Worm (Caenorhabditis elegans) whole organism, L2 larva: ENCODE results near the gene clu-1.
A peak's percentile ranks its signal among the peaks of the same experiment; 100 is the strongest.

Experiments
- C34F6.9 ChIP-seq: fragments of 150-350 bp; optimal IDR thresholded peaks from 2 replicates; lab custom pipeline; 2014; ENCODE audit warnings: missing biosample characterization, missing genetic modification characterization
- F13H6.1 ChIP-seq: sonication (generic microtip); optimal IDR thresholded peaks from 2 replicates; lab custom pipeline; 2016; ENCODE audit warnings: missing genetic modification characterization, missing compliant biosample characterization
- R02D3.7 ChIP-seq: fragments of 150-350 bp; optimal IDR thresholded peaks from 2 replicates; lab custom pipeline; 2014; ENCODE audit warnings: missing biosample characterization, missing genetic modification characterization
- Y55F3AM.14 ChIP-seq: fragments of 200-800 bp; sonication (Bioruptor generic); optimal IDR thresholded peaks from 2 replicates; lab custom pipeline; 2018; ENCODE audit warnings: mild to moderate bottlenecking, missing genetic modification characterization, missing compliant biosample characterization
- ZK546.5 ChIP-seq: sonication (generic microtip); optimal IDR thresholded peaks from 2 replicates; lab custom pipeline; 2017; ENCODE audit warnings: missing biosample characterization, missing genetic modification characterization
- alr-1 ChIP-seq: fragments of 150-350 bp; optimal IDR thresholded peaks from 2 replicates; lab custom pipeline; 2014; ENCODE audit warnings: missing biosample characterization, missing genetic modification characterization
- aly-2 ChIP-seq: fragments of 150-350 bp; optimal IDR thresholded peaks from 2 replicates; lab custom pipeline; 2014; ENCODE audit warnings: missing biosample characterization, missing genetic modification characterization
- ama-1 ChIP-seq: fragments of 150-350 bp; optimal IDR thresholded peaks from 2 replicates; lab custom pipeline; 2018; ENCODE audit warnings: inconsistent platforms
- blmp-1 ChIP-seq: sonication (generic microtip); optimal IDR thresholded peaks from 2 replicates; lab custom pipeline; 2017; ENCODE audit warnings: missing genetic modification characterization, mild to moderate bottlenecking, missing compliant biosample characterization, antibody characterized with exemption, moderate library complexity; ENCODE audit not compliant: insufficient read depth
- ceh-16 ChIP-seq: fragments of 150-350 bp; optimal IDR thresholded peaks from 2 replicates; lab custom pipeline; 2014; ENCODE audit warnings: missing biosample characterization, missing genetic modification characterization
- crh-2 ChIP-seq: sonication (generic microtip); optimal IDR thresholded peaks from 2 replicates; lab custom pipeline; 2017; ENCODE audit warnings: missing biosample characterization, missing genetic modification characterization
- elt-1 ChIP-seq: fragments of 150-350 bp; optimal IDR thresholded peaks from 2 replicates; lab custom pipeline; 2014; ENCODE audit warnings: missing biosample characterization, missing genetic modification characterization
- elt-3 ChIP-seq: sonication (generic microtip); optimal IDR thresholded peaks from 2 replicates; lab custom pipeline; 2017; ENCODE audit warnings: missing biosample characterization, missing genetic modification characterization
- fos-1 ChIP-seq: fragments of 150-350 bp; optimal IDR thresholded peaks from 2 replicates; lab custom pipeline; 2014; ENCODE audit warnings: missing biosample characterization, missing genetic modification characterization
- gmeb-1 ChIP-seq: fragments of 150-350 bp; optimal IDR thresholded peaks from 2 replicates; lab custom pipeline; 2014; ENCODE audit warnings: missing biosample characterization, missing genetic modification characterization
- lin-11 ChIP-seq: fragments of 150-350 bp; sonication (generic microtip); optimal IDR thresholded peaks from 2 replicates; lab custom pipeline; 2014; ENCODE audit warnings: missing biosample characterization, missing genetic modification characterization, inconsistent platforms, mixed read lengths
- lin-13 ChIP-seq: fragments of 150-350 bp; optimal IDR thresholded peaks from 2 replicates; lab custom pipeline; 2014; ENCODE audit warnings: missing biosample characterization, missing genetic modification reagents, missing genetic modification characterization
- lin-39 ChIP-seq: fragments of 150-350 bp; optimal IDR thresholded peaks from 2 replicates; lab custom pipeline; 2014; ENCODE audit warnings: missing biosample characterization, missing genetic modification reagents, missing genetic modification characterization
- lsy-2 ChIP-seq, 2 experiments: fragments of 150-350 bp in 1 of 2; sonication (generic microtip) in 1 of 2; optimal IDR thresholded peaks; 2 replicates each; lab custom pipeline; 2014 to 2017; ENCODE audit warnings: missing biosample characterization in 2 of 2, missing genetic modification characterization in 2 of 2
- mab-5 ChIP-seq: fragments of 150-350 bp; optimal IDR thresholded peaks from 2 replicates; lab custom pipeline; 2014; ENCODE audit warnings: missing biosample characterization, missing genetic modification characterization
- mbf-1 ChIP-seq: sonication (generic microtip); optimal IDR thresholded peaks from 2 replicates; lab custom pipeline; 2017; ENCODE audit warnings: missing biosample characterization, missing genetic modification characterization
- mdl-1 ChIP-seq, 2 experiments: fragments of 150-350 bp in 1 of 2; sonication (generic microtip) in 1 of 2; optimal IDR thresholded peaks; 2 replicates each; lab custom pipeline; 2017; ENCODE audit warnings: missing biosample characterization in 2 of 2, missing genetic modification characterization in 2 of 2
- nhr-10 ChIP-seq: sonication (generic microtip); optimal IDR thresholded peaks from 2 replicates; lab custom pipeline; 2017; ENCODE audit warnings: missing biosample characterization, missing genetic modification characterization
- nhr-12 ChIP-seq: fragments of 150-350 bp; optimal IDR thresholded peaks from 2 replicates; lab custom pipeline; 2014; ENCODE audit warnings: missing biosample characterization, missing genetic modification characterization
- nhr-129 ChIP-seq: fragments of 150-350 bp; optimal IDR thresholded peaks from 2 replicates; lab custom pipeline; 2014; ENCODE audit warnings: missing biosample characterization, missing genetic modification characterization
- nhr-23 ChIP-seq: fragments of 150-350 bp; optimal IDR thresholded peaks from 2 replicates; lab custom pipeline; 2014; ENCODE audit warnings: missing biosample characterization, missing genetic modification reagents, missing genetic modification characterization
- nhr-237 ChIP-seq: fragments of 150-350 bp; optimal IDR thresholded peaks from 2 replicates; lab custom pipeline; 2014; ENCODE audit warnings: missing biosample characterization, missing genetic modification characterization
- nhr-25 ChIP-seq: fragments of 150-350 bp; sonication (generic microtip); optimal IDR thresholded peaks from 3 replicates; lab custom pipeline; 2014; ENCODE audit warnings: missing biosample characterization, missing genetic modification characterization
- nhr-77 ChIP-seq: fragments of 150-350 bp; optimal IDR thresholded peaks from 2 replicates; lab custom pipeline; 2014; ENCODE audit warnings: missing biosample characterization, missing genetic modification characterization
- sem-4 ChIP-seq: fragments of 150-350 bp; optimal IDR thresholded peaks from 2 replicates; lab custom pipeline; 2014; ENCODE audit warnings: missing biosample characterization, missing genetic modification reagents, missing genetic modification characterization
- skn-1 ChIP-seq: sonication (generic microtip); optimal IDR thresholded peaks from 2 replicates; lab custom pipeline; 2017; ENCODE audit warnings: missing biosample characterization, missing genetic modification characterization
- sma-3 ChIP-seq: sonication (generic microtip); optimal IDR thresholded peaks from 2 replicates; lab custom pipeline; 2016; ENCODE audit warnings: missing genetic modification reagents, missing genetic modification characterization, missing compliant biosample characterization
- sma-9 ChIP-seq, 2 experiments: fragments of 150-350 bp in 1 of 2; sonication (generic microtip) in 1 of 2; optimal IDR thresholded peaks; 2 replicates each; lab custom pipeline; 2014 to 2016; ENCODE audit warnings: missing genetic modification characterization in 2 of 2, mild to moderate bottlenecking in 1 of 2, missing biosample characterization in 1 of 2, missing compliant biosample characterization in 1 of 2, missing genetic modification reagents in 1 of 2, moderate library complexity in 1 of 2
- snpc-4 ChIP-seq: fragments of 150-350 bp; optimal IDR thresholded peaks from 2 replicates; lab custom pipeline; 2014; ENCODE audit warnings: missing biosample characterization, missing genetic modification characterization
- unc-39 ChIP-seq: fragments of 150-350 bp; optimal IDR thresholded peaks from 2 replicates; lab custom pipeline; 2014; ENCODE audit warnings: missing biosample characterization, missing genetic modification characterization
- unc-55 ChIP-seq: fragments of 150-350 bp; sonication (generic microtip); optimal IDR thresholded peaks from 3 replicates; lab custom pipeline; 2014; ENCODE audit warnings: missing biosample characterization, missing genetic modification reagents, missing genetic modification characterization
- unc-62 ChIP-seq: fragments of 150-350 bp; optimal IDR thresholded peaks from 2 replicates; lab custom pipeline; 2014; ENCODE audit warnings: missing biosample characterization, missing genetic modification reagents, missing genetic modification characterization
- zag-1 ChIP-seq: fragments of 150-350 bp; optimal IDR thresholded peaks from 2 replicates; lab custom pipeline; 2014; ENCODE audit warnings: missing biosample characterization, missing genetic modification characterization
- ztf-1 ChIP-seq: fragments of 200-800 bp; sonication (Bioruptor generic); conservative IDR thresholded peaks from 2 replicates; pipeline ENCODE4 v1.3.6; 2022; ENCODE audit warnings: missing genetic modification characterization, missing compliant biosample characterization
- ztf-11 ChIP-seq: sonication (generic microtip); optimal IDR thresholded peaks from 2 replicates; lab custom pipeline; 2017; ENCODE audit warnings: missing biosample characterization, missing genetic modification characterization
- ztf-4 ChIP-seq: fragments of 150-350 bp; optimal IDR thresholded peaks from 2 replicates; lab custom pipeline; 2014; ENCODE audit warnings: missing biosample characterization, missing genetic modification characterization

clu-1 gene

ce11 chrIII:9489798-9490197 lies 31.5 kb downstream of the clu-1 start:
- TF ChIP-seq nhr-237 (tag; lab: Kevin White, UChicago), result no peak
- TF ChIP-seq gmeb-1, result no peak
- TF ChIP-seq ama-1, result no peak
- no peak for TF ChIP-seq ceh-16 (tag; lab: Kevin White, UChicago)
- TF ChIP-seq elt-1 (tag; lab: Kevin White, UChicago), result no peak
- TF ChIP-seq skn-1, result no peak
- TF ChIP-seq nhr-12, result no peak
- no peak for TF ChIP-seq C34F6.9 (tag; lab: Kevin White, UChicago)
- no peak for TF ChIP-seq fos-1 (tag; lab: Kevin White, UChicago)
- TF ChIP-seq R02D3.7, result no peak

DNA sequence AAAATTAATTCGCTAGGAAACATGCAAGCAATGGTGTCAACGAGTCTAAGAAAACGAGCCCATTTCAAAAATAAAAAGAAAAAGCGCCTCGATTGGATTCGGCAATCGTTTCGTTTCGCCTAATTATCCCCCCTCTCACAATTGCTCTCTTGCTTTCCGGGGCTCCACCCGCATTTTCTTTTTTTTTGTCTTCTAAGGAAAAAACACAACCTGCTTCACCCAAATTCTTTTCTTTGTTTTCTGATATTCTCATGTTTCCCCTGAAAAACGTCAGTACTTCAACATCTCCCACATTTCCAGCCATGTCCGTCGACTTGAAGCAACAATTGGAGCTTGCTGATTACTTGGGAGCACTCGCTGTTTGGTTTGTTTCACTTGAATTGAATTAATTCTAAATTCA lies 32.8 kb downstream of the clu-1 start, which contains the start of gene nlp-36:
nlp-36 (plus strand) TSS at position 301 of the 400 bp plus-strand sequence.
- no peak for TF ChIP-seq ZK546.5 (tag; lab: Kevin White, UChicago)
- peak in 1 of 2 experiments; percentile 2 for TF ChIP-seq lsy-2 (tag; optimal IDR thresholded peaks at IDR 0.05; lab: Kevin White, UChicago)

DNA sequence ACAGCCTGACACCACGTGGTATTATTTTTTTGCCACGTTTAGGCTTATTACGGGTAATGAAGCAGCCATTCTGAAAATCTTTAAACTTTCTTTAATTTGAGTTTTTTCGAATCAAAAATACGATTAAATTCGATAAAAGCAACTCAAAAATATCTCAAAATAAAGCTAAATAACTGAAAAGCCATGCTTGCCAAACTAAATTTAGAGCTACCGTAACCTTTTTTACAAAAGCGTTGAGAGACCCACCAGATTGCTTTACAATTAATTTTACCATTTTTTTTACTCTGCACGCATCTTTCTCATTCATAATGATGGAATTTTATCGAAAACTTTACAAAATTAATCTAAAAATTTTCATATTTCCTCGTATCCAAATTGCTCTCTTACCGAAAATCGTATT lies 33.2 kb downstream of the clu-1 start:
- TF ChIP-seq nhr-129 (tag; lab: Kevin White, UChicago), result no peak
- TF ChIP-seq ztf-4 (tag; lab: Kevin White, UChicago), result no peak
- TF ChIP-seq unc-55 (GFP tag; lab: Kevin White, UChicago), result no peak
- no peak for TF ChIP-seq Y55F3AM.14
- TF ChIP-seq C34F6.9 (tag; lab: Kevin White, UChicago), result no peak
- no peak for TF ChIP-seq sma-3 (GFP tag; lab: Kevin White, UChicago)

DNA sequence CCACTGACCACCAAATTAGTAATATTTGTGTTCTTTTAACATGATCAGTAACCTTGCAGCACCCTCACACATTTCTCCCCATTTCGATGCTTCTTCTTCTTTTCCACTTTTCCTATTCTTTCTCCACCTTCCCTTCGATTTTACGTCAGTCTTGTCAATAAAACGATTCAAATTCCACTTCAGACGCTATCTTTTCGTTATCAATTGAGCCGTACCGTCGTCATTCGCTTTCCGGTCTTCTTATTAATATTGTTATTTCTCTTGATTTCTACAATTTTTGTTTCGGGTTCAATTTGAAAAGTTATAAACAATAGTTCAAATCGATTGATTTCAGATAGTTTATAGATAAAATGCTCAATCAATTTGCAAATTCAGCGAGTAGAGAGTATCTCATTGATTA lies 33.8 kb downstream of the clu-1 start:
- TF ChIP-seq gmeb-1 (peak; percentile 2), lin-11 (tag; lab: Kevin White, UChicago) (no peak), fos-1 (tag; lab: Kevin White, UChicago) (peak; percentile 78), alr-1 (tag; lab: Kevin White, UChicago) (no peak), nhr-129 (tag; lab: Kevin White, UChicago) (no peak), unc-39 (tag; lab: Kevin White, UChicago) (no peak), ztf-11 (no peak), lin-39 (tag; lab: Kevin White, UChicago) (no peak), crh-2 (tag; lab: Kevin White, UChicago) (peak; percentile 12), skn-1 (no peak)

DNA sequence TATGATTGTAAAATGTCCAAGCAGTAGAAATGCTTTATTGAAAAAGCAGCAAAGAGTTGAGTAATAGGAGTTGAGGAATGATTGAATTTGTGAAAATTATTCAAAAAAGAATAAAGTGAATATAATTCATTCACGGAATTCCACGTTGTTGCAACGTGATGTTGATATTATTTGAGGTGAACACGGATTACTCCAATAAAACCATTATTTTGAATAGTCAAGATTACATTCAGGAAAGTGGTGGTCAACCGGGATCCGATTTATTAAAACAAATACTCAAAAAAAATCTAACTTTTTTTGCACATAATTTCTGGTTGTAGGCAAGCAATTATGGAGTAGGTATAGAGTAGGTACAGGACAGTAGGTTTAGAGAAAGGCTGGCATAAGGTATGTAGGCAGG lies 35.9 kb downstream of the clu-1 start, which contains the start of gene bre-3:
bre-3 (minus strand) TSS at position 101 of the 400 bp plus-strand sequence.
- no peak for TF ChIP-seq aly-2 (tag; lab: Kevin White, UChicago)

ce11 chrIII:9483716-9484115 lies 37.5 kb downstream of the clu-1 start:
- TF ChIP-seq ama-1 (no peak), crh-2 (tag; lab: Kevin White, UChicago) (no peak), ztf-1 (GFP tag; lab: Robert Waterston, UW) (no peak), sma-9 (GFP tag; optimal IDR thresholded peaks at IDR 0.05; lab: Kevin White, UChicago) (peak; percentile 3), sma-9 (tag; optimal IDR thresholded peaks at IDR 0.05; lab: Kevin White, UChicago) (no peak), ztf-4 (tag; lab: Kevin White, UChicago) (no peak), unc-55 (GFP tag; lab: Kevin White, UChicago) (peak; percentile 61), Y55F3AM.14 (no peak), skn-1 (no peak), nhr-237 (tag; lab: Kevin White, UChicago) (no peak), aly-2 (tag; lab: Kevin White, UChicago) (no peak), mab-5 (no peak), unc-62 (GFP tag; lab: Kevin White, UChicago) (no peak), lin-39 (tag; lab: Kevin White, UChicago) (no peak), nhr-23 (tag; lab: Kevin White, UChicago) (no peak), ZK546.5 (tag; lab: Kevin White, UChicago) (no peak), mbf-1 (tag; lab: Kevin White, UChicago) (no peak), snpc-4 (tag; lab: Kevin White, UChicago) (no peak), nhr-77 (tag; lab: Kevin White, UChicago) (no peak), C34F6.9 (tag; lab: Kevin White, UChicago) (peak; percentile 46), nhr-129 (tag; lab: Kevin White, UChicago) (peak; percentile 63), blmp-1 (tag; lab: Kevin White, UChicago) (no peak), lin-13 (GFP tag; lab: Kevin White, UChicago) (no peak), lsy-2 (tag; optimal IDR thresholded peaks at IDR 0.05; lab: Kevin White, UChicago) (peak in 1 of 2 experiments; percentile 56), sem-4 (tag; lab: Kevin White, UChicago) (no peak), nhr-10 (tag; lab: Kevin White, UChicago) (no peak), F13H6.1 (peak; percentile 7), fos-1 (tag; lab: Kevin White, UChicago) (no peak), zag-1 (tag; lab: Kevin White, UChicago) (peak; percentile 16), mdl-1 (tag; optimal IDR thresholded peaks at IDR 0.05; lab: Kevin White, UChicago) (no peak), nhr-25 (tag; lab: Kevin White, UChicago) (no peak), elt-1 (tag; lab: Kevin White, UChicago) (no peak), sma-3 (GFP tag; lab: Kevin White, UChicago) (no peak), elt-3 (tag; lab: Kevin White, UChicago) (no peak), nhr-12 (no peak), R02D3.7 (no peak)
